Fruit fly (Drosophila melanogaster): ENCODE data around the gene Cpsf6.
A peak's percentile ranks its signal among the peaks of the same experiment; 100 is the strongest.

Cpsf6 gene

DNA sequence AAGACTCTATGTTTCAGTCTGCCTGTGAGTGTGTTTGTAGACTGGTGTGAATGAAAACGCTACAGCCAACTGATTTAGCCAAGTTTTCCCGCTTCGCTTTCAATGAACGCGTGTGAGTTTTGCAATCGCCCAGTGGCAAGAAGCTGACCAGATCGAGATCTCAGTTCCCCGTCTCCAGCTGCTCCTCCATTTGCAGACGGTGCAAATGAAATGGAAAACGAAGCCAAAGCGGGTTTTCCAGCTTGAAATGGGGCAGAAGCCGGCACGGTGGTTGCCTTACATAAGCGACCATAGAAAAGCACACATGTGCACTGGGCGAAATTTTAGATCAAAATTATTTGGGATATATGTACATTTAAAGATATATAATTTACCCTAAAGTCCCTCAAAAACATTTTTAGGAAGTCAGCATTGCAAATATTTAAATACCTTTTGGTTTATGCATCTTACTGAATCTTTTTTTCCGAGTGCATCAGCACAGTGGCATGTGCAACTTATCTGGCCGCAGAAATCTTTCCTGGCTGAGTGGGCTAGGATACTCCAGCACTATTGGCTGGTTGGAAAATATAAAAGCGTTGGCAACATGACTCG is 3.7 kb upstream of the Cpsf6 start, which contains the start of gene CG43059 (continued):
- TF ChIP-seq CG15336 (GFP tag; IDR thresholded peaks at IDR 0.05) = peak; percentile 94
- TF ChIP-seq lz (GFP tag; optimal IDR thresholded peaks at IDR 0.05) = no peak
- TF ChIP-seq Hr39 (GFP tag; optimal IDR thresholded peaks at IDR 0.05) = no peak
- TF ChIP-seq CG7368 (GFP tag; optimal IDR thresholded peaks at IDR 0.05) = no peak
- TF ChIP-seq acj6 (GFP tag; optimal IDR thresholded peaks at IDR 0.05) = peak; percentile 38
- TF ChIP-seq pdm3 (GFP tag; optimal IDR thresholded peaks at IDR 0.05) = peak; percentile 52
- TF ChIP-seq fd59A (GFP tag; optimal IDR thresholded peaks at IDR 0.05) = no peak
- TF ChIP-seq Gug (GFP tag; IDR thresholded peaks at IDR 0.05) = peak; percentile 78

DNA sequence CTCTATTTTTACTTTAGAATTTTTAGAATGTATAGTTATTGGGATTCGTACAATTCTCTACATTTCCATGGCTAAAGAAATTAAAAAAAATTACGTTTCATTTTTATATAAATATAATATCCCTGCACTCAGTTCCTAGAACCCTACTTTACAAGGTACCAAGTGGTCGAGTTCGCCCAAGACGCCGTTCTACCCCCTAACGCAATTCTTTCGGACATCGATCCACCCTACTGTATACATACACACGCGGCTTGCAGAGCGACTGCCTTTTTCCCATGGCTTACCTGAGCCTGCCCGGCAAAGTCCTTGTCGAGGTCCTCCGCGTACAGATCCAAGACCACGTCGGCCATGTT is 538 bp downstream of the Cpsf6 start:
- TF ChIP-seq Hr4 (GFP tag; optimal IDR thresholded peaks at IDR 0.05) (peak; percentile 55), CG31627 (GFP tag; optimal IDR thresholded peaks at IDR 0.05) (peak; percentile 30), CG15336 (GFP tag; IDR thresholded peaks at IDR 0.05) (peak; percentile 46; the same call in 1 of the 2 replicates), OdsH (GFP tag; optimal IDR thresholded peaks at IDR 0.05) (peak; percentile 38), Met (GFP tag; optimal IDR thresholded peaks at IDR 0.05) (peak; percentile 33), Sox102F (GFP tag; optimal IDR thresholded peaks at IDR 0.05) (no peak), salr (GFP tag; optimal IDR thresholded peaks at IDR 0.05) (no peak), eg (GFP tag; IDR thresholded peaks at IDR 0.05) (peak; percentile 60; the same call in 2 of the 3 replicates), Eip78C (GFP tag) (peak; percentile 73)

DNA sequence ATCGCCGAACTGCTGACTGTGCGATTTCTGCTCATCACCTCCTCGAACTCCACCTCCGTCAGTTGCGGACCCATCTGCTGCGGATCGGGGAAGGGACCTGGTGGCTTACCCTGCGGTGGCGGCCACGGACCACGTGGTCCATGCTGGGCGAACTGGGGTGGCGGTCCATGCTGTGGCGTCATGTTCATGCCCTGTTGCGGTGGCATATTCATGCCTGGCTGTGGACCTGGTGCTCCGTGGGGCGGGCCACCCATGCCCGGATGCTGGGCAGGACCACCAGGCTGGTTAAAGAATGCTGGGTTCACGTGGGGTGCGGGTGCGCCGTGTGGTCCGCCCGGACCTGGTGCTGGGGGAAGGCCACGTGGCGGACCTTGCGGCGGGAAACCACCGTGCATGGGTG is 3.0 kb downstream of the Cpsf6 start:
- TF ChIP-seq spab (GFP tag; optimal IDR thresholded peaks at IDR 0.05) (no peak), Ets96B (tag; optimal IDR thresholded peaks at IDR 0.05) (no peak), topi (GFP tag; optimal IDR thresholded peaks at IDR 0.05) (no peak), Eip93F (GFP tag; optimal IDR thresholded peaks at IDR 0.05) (no peak), Sox102F (GFP tag; optimal IDR thresholded peaks at IDR 0.05) (no peak), CG8119 (GFP tag; IDR thresholded peaks at IDR 0.05) (no peak), fd85E (GFP tag; optimal IDR thresholded peaks at IDR 0.05) (no peak), dsx (GFP tag; optimal IDR thresholded peaks at IDR 0.05; ENCODE audit: poor library complexity, severe bottlenecking) (no peak), OdsH (GFP tag; optimal IDR thresholded peaks at IDR 0.05) (no peak)

DNA sequence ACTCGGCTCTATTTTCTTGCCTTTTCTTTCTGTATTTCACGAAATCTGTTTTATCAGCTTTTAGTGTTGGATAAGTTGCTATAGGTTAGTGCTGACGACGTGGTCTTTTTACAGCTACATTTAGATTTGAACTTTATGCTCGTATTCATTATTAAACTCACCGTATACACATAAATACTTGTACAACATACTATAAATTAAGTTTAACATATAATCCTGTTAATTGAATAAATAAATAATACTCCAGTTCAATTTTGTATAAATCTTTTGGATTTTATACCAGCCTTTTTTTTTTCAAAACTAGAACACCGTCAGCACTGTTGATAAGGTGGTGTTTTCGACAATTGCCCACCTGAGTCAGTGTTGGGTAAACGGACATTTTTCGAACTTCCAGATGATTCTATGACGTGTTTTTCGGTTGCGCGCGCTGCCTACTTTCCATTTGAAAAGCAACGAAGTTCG is 6.4 kb downstream of the Cpsf6 start, which contains the start of gene BI-1:
Gene BI-1, minus strand, starts transcription at position 51 of the 462 bp plus-strand sequence.
- TF ChIP-seq esn (GFP tag; optimal IDR thresholded peaks at IDR 0.05) = peak; percentile 75
- no peak for TF ChIP-seq pdm3 (GFP tag; optimal IDR thresholded peaks at IDR 0.05)
- TF ChIP-seq CG9139 (GFP tag; optimal IDR thresholded peaks at IDR 0.05) = no peak
- TF ChIP-seq svp (GFP tag) = no peak
- TF ChIP-seq dac (GFP tag; optimal IDR thresholded peaks at IDR 0.05) = no peak
- TF ChIP-seq CG8632 (GFP tag; optimal IDR thresholded peaks at IDR 0.05) = peak; percentile 40
- no peak for TF ChIP-seq CG34406 (GFP tag; optimal IDR thresholded peaks at IDR 0.05)
- no peak for TF ChIP-seq Eip93F (GFP tag; optimal IDR thresholded peaks at IDR 0.05)
- no peak for TF ChIP-seq OdsH (GFP tag; optimal IDR thresholded peaks at IDR 0.05)
- no peak for TF ChIP-seq CG10669 (GFP tag; optimal IDR thresholded peaks at IDR 0.05)
- no peak for TF ChIP-seq spab (GFP tag; optimal IDR thresholded peaks at IDR 0.05)
- TF ChIP-seq CG31627 (GFP tag; optimal IDR thresholded peaks at IDR 0.05) = peak; percentile 22
- no peak for TF ChIP-seq CG11902 (GFP tag; optimal IDR thresholded peaks at IDR 0.05)
- peak; percentile 19 for TF ChIP-seq Sox15 (GFP tag; optimal IDR thresholded peaks at IDR 0.05)
- TF ChIP-seq lz (GFP tag; optimal IDR thresholded peaks at IDR 0.05) = peak; percentile 69
- peak; percentile 59 for TF ChIP-seq cyc (GFP tag; optimal IDR thresholded peaks at IDR 0.05)
- TF ChIP-seq Eip78C (GFP tag) = peak; percentile 80
- TF ChIP-seq fd59A (GFP tag; optimal IDR thresholded peaks at IDR 0.05) = peak; percentile 16
- peak; percentile 38 for TF ChIP-seq fd85E (GFP tag; optimal IDR thresholded peaks at IDR 0.05)
- TF ChIP-seq CG10631 (GFP tag; optimal IDR thresholded peaks at IDR 0.05) = no peak
- no peak for TF ChIP-seq Gug (GFP tag; IDR thresholded peaks at IDR 0.05)
- TF ChIP-seq CG6792 (GFP tag; optimal IDR thresholded peaks at IDR 0.05) = peak; percentile 37
- no peak for TF ChIP-seq Blimp-1 (GFP tag; optimal IDR thresholded peaks at IDR 0.05)
- no peak for TF ChIP-seq Lpt (GFP tag; optimal IDR thresholded peaks at IDR 0.05)
- TF ChIP-seq CG8319 (GFP tag; optimal IDR thresholded peaks at IDR 0.05) = peak; percentile 63
- no peak for TF ChIP-seq salr (GFP tag; optimal IDR thresholded peaks at IDR 0.05)
- TF ChIP-seq CG3032 (tag; optimal IDR thresholded peaks at IDR 0.05) = peak; percentile 66
- TF ChIP-seq CG7368 (GFP tag; optimal IDR thresholded peaks at IDR 0.05) = no peak
- TF ChIP-seq CG15336 (GFP tag; IDR thresholded peaks at IDR 0.05) = no peak
- TF ChIP-seq Sox14 (GFP tag; optimal IDR thresholded peaks at IDR 0.05) = peak; percentile 28
- no peak for TF ChIP-seq CG16779 (tag; optimal IDR thresholded peaks at IDR 0.05)
- no peak for TF ChIP-seq acj6 (GFP tag; optimal IDR thresholded peaks at IDR 0.05)
- no peak for TF ChIP-seq CG32006 (GFP tag; optimal IDR thresholded peaks at IDR 0.05)
- peak; percentile 75 for TF ChIP-seq topi (GFP tag; optimal IDR thresholded peaks at IDR 0.05)
- peak; percentile 43 for TF ChIP-seq CG11762 (GFP tag; optimal IDR thresholded peaks at IDR 0.05; ENCODE audit: insufficient read depth)
- TF ChIP-seq Ets96B (tag; optimal IDR thresholded peaks at IDR 0.05) = peak; percentile 39
